Fruit fly (Drosophila melanogaster): ENCODE data around the gene CG15211.

DNA sequence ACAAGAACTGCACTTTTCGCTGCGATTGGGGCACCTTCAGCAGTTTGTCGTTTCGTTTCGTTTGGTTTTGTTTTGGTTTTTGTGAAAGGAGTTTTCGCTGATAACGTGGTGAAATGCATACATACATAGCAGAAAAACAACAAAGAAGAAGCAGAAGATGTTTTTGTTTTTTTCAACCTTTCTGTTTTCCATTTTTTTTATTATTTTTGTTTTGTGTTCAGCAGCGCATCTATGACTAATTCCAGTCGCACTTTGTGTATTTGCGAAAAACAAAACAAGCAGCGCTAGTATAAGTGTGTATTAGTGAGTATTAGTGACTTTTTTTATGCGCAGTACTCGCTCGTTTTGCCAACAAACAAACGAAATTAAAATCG is 5.4 kb upstream of the CG15211 start:
- TF ChIP-seq Eip93F (GFP tag; optimal IDR thresholded peaks at IDR 0.05) (no peak), OdsH (GFP tag; optimal IDR thresholded peaks at IDR 0.05) (no peak), fkh (GFP tag; optimal IDR thresholded peaks at IDR 0.05) (no peak), CG34406 (GFP tag; optimal IDR thresholded peaks at IDR 0.05) (no peak)
